Worm (Caenorhabditis elegans) whole organism, L4 larva: ENCODE measurements around the gene nono-1.
A peak's percentile ranks its signal among the peaks of the same experiment; 100 is the strongest.

Source experiments
- F10B5.3 ChIP-seq: sonication (generic microtip); optimal IDR thresholded peaks from 2 replicates; lab custom pipeline; 2016; ENCODE audit warnings: mild to moderate bottlenecking, missing genetic modification characterization, missing compliant biosample characterization
- F37D6.2 ChIP-seq: sonication (generic microtip); optimal IDR thresholded peaks from 2 replicates; lab custom pipeline; 2016; ENCODE audit warnings: mild to moderate bottlenecking, missing genetic modification characterization, missing compliant biosample characterization
- T20F7.1 ChIP-seq: fragments of 200-800 bp; sonication (Bioruptor generic); optimal IDR thresholded peaks from 2 replicates; lab custom pipeline; 2018; ENCODE audit warnings: mild to moderate bottlenecking, missing genetic modification characterization, missing compliant biosample characterization
- Y48G9A.11 ChIP-seq: fragments of 200-800 bp; sonication (Bioruptor generic); IDR thresholded peaks from 2 replicates; pipeline ENCODE4 v1.3.6; 2022; ENCODE audit warnings: missing genetic modification reagents, missing genetic modification characterization, missing compliant biosample characterization
- Y5F2A.4 ChIP-seq: fragments of 200-800 bp; sonication (Bioruptor generic); optimal IDR thresholded peaks from 2 replicates; lab custom pipeline; 2018; ENCODE audit warnings: mild to moderate bottlenecking, missing genetic modification characterization, missing compliant biosample characterization
- Y75B8A.6 ChIP-seq: fragments of 200-800 bp; sonication (Bioruptor generic); IDR thresholded peaks from 2 replicates; pipeline ENCODE4 v1.3.6; 2022; ENCODE audit warnings: missing genetic modification reagents, missing genetic modification characterization, missing compliant biosample characterization
- aha-1 ChIP-seq: fragments of 150-350 bp; peaks from one replicate; lab custom pipeline; 2014; ENCODE audit warnings: missing biosample characterization, missing genetic modification characterization
- ceh-32 ChIP-seq: sonication (generic microtip); optimal IDR thresholded peaks from 2 replicates; lab custom pipeline; 2016; ENCODE audit warnings: mild to moderate bottlenecking, missing genetic modification characterization, missing compliant biosample characterization; ENCODE audit not compliant: poor library complexity
- cey-2 ChIP-seq: sonication (generic microtip); optimal IDR thresholded peaks from 3 replicates; lab custom pipeline; 2017; ENCODE audit warnings: missing genetic modification characterization, mild to moderate bottlenecking, missing compliant biosample characterization, antibody characterized with exemption, borderline replicate concordance; ENCODE audit not compliant: insufficient read depth
- daf-16 ChIP-seq, 3 experiments: sonication (generic microtip); optimal IDR thresholded peaks; 2 replicates each; lab custom pipeline; 2016 to 2017; ENCODE audit warnings: missing genetic modification characterization in 3 of 3, missing genetic modification reagents in 3 of 3, mild to moderate bottlenecking in 2 of 3, missing compliant biosample characterization in 2 of 3, missing biosample characterization in 1 of 3, moderate library complexity in 1 of 3
- dpl-1 ChIP-seq: fragments of 150-350 bp; optimal IDR thresholded peaks from 2 replicates; lab custom pipeline; 2014; ENCODE audit warnings: missing biosample characterization, missing genetic modification reagents, missing genetic modification characterization
- duxl-1 ChIP-seq: sonication (generic microtip); optimal IDR thresholded peaks from 2 replicates; lab custom pipeline; 2016; ENCODE audit warnings: mild to moderate bottlenecking, missing genetic modification characterization, moderate library complexity, missing compliant biosample characterization; ENCODE audit not compliant: poor library complexity
- dve-1 ChIP-seq: sonication (generic microtip); optimal IDR thresholded peaks from 2 replicates; lab custom pipeline; 2017; ENCODE audit warnings: antibody characterized with exemption, mild to moderate bottlenecking, missing genetic modification characterization, missing compliant biosample characterization; ENCODE audit not compliant: insufficient read depth
- fos-1 ChIP-seq: fragments of 150-350 bp; optimal IDR thresholded peaks from 2 replicates; lab custom pipeline; 2014; ENCODE audit warnings: missing biosample characterization, missing genetic modification characterization
- gei-8 ChIP-seq: fragments of 200-800 bp; sonication (Bioruptor generic); optimal IDR thresholded peaks from 2 replicates; lab custom pipeline; 2018; ENCODE audit warnings: mild to moderate bottlenecking, missing genetic modification characterization, missing compliant biosample characterization
- hif-1 ChIP-seq, 2 experiments: sonication (generic microtip); optimal IDR thresholded peaks; 2 replicates each; lab custom pipeline; 2016 to 2017; ENCODE audit warnings: missing compliant biosample characterization in 2 of 2, missing genetic modification characterization in 2 of 2, missing genetic modification reagents in 2 of 2, missing genotype in 2 of 2, mild to moderate bottlenecking in 1 of 2
- hlh-11 ChIP-seq: fragments of 200-800 bp; sonication (Bioruptor generic); optimal IDR thresholded peaks from 2 replicates; lab custom pipeline; 2018; ENCODE audit warnings: mild to moderate bottlenecking, missing genetic modification characterization, missing compliant biosample characterization
- hlh-30 ChIP-seq: sonication (generic microtip); optimal IDR thresholded peaks from 2 replicates; lab custom pipeline; 2017; ENCODE audit warnings: antibody characterized with exemption, mild to moderate bottlenecking, missing genetic modification characterization, missing compliant biosample characterization; ENCODE audit not compliant: insufficient read depth
- hmg-1.1 ChIP-seq: fragments of 200-800 bp; sonication (Bioruptor generic); IDR thresholded peaks from 2 replicates; pipeline ENCODE4 v1.3.6; 2022; ENCODE audit warnings: missing genetic modification reagents, missing genetic modification characterization, missing compliant biosample characterization
- jun-1 ChIP-seq: fragments of 150-350 bp; optimal IDR thresholded peaks from 2 replicates; lab custom pipeline; 2014; ENCODE audit warnings: missing biosample characterization, missing genetic modification reagents, missing genetic modification characterization
- lin-13 ChIP-seq: fragments of 150-350 bp; optimal IDR thresholded peaks from 2 replicates; lab custom pipeline; 2014; ENCODE audit warnings: missing biosample characterization, missing genetic modification reagents, missing genetic modification characterization
- lin-15B ChIP-seq: fragments of 150-350 bp; sonication (generic microtip); optimal IDR thresholded peaks from 3 replicates; lab custom pipeline; 2014; ENCODE audit warnings: missing biosample characterization, missing genetic modification characterization
- lin-38 ChIP-seq: fragments of 200-800 bp; sonication (Bioruptor generic); IDR thresholded peaks from 2 replicates; pipeline ENCODE4 v1.3.6; 2022; ENCODE audit warnings: missing genetic modification reagents, missing genetic modification characterization, missing compliant biosample characterization
- lir-3 ChIP-seq: sonication (generic microtip); optimal IDR thresholded peaks from 2 replicates; lab custom pipeline; 2016; ENCODE audit warnings: mild to moderate bottlenecking, missing genetic modification characterization, missing compliant biosample characterization
- lsy-2 ChIP-seq, 2 experiments: fragments of 150-350 bp in 1 of 2; sonication (generic microtip) in 1 of 2; optimal IDR thresholded peaks; 2 replicates each; lab custom pipeline; 2014 to 2017; ENCODE audit warnings: missing biosample characterization in 2 of 2, missing genetic modification characterization in 2 of 2
- mdt-29 ChIP-seq: fragments of 200-800 bp; sonication (Bioruptor generic); IDR thresholded peaks from 2 replicates; pipeline ENCODE4 v1.3.6; 2022; ENCODE audit warnings: missing genetic modification reagents, missing genetic modification characterization, missing compliant biosample characterization
- mep-1 ChIP-seq: fragments of 150-350 bp; sonication (generic microtip); optimal IDR thresholded peaks from 3 replicates; lab custom pipeline; 2014; ENCODE audit warnings: missing biosample characterization, missing genetic modification characterization
- nhr-111 ChIP-seq: fragments of 200-800 bp; sonication (Bioruptor generic); optimal IDR thresholded peaks from 2 replicates; lab custom pipeline; 2018; ENCODE audit warnings: mild to moderate bottlenecking, missing genetic modification characterization, missing compliant biosample characterization
- nhr-48 ChIP-seq: sonication (generic microtip); optimal IDR thresholded peaks from 2 replicates; lab custom pipeline; 2016; ENCODE audit warnings: mild to moderate bottlenecking, missing genetic modification characterization, missing compliant biosample characterization
- nhr-6 ChIP-seq: fragments of 150-350 bp; optimal IDR thresholded peaks from 2 replicates; lab custom pipeline; 2014; ENCODE audit warnings: missing biosample characterization, missing genetic modification characterization
- pha-4 ChIP-seq, 2 experiments: fragments of 150-350 bp in 1 of 2; fragments of 200-800 bp in 1 of 2; sonication (Bioruptor generic) in 1 of 2; IDR thresholded peaks in 1 of 2; optimal IDR thresholded peaks in 1 of 2; 2 replicates each; pipeline versions ENCODE4 v1.3.6 to Lab custom; 2014 to 2022; ENCODE audit warnings: missing genetic modification characterization in 2 of 2, missing genetic modification reagents in 2 of 2, missing biosample characterization in 1 of 2, missing compliant biosample characterization in 1 of 2
- php-3 ChIP-seq: fragments of 200-800 bp; sonication (Bioruptor generic); IDR thresholded peaks from 2 replicates; pipeline ENCODE4 v1.3.6; 2022; ENCODE audit warnings: missing genetic modification reagents, missing genetic modification characterization, missing compliant biosample characterization
- rbr-2 ChIP-seq: sonication (generic microtip); optimal IDR thresholded peaks from 2 replicates; lab custom pipeline; 2016; ENCODE audit warnings: missing genotype, missing genetic modification characterization, missing compliant biosample characterization
- saeg-2 ChIP-seq: fragments of 200-800 bp; sonication (Bioruptor generic); IDR thresholded peaks from 2 replicates; pipeline ENCODE4 v1.3.6; 2022; ENCODE audit warnings: missing genetic modification reagents, missing genetic modification characterization, missing compliant biosample characterization
- sdz-12 ChIP-seq: fragments of 200-800 bp; sonication (Bioruptor generic); optimal IDR thresholded peaks from 2 replicates; lab custom pipeline; 2018; ENCODE audit warnings: mild to moderate bottlenecking, missing genetic modification characterization, missing compliant biosample characterization
- tag-97 ChIP-seq: fragments of 200-800 bp; sonication (Bioruptor generic); IDR thresholded peaks from 2 replicates; pipeline ENCODE4 v1.3.6; 2022; ENCODE audit warnings: missing genetic modification characterization, missing compliant biosample characterization
- tra-1 ChIP-seq: fragments of 200-800 bp; sonication (Bioruptor generic); IDR thresholded peaks from 2 replicates; pipeline ENCODE4 v1.3.6; 2022; ENCODE audit warnings: missing genetic modification reagents, missing genetic modification characterization, missing compliant biosample characterization
- zag-1 ChIP-seq: fragments of 150-350 bp; optimal IDR thresholded peaks from 2 replicates; lab custom pipeline; 2014; ENCODE audit warnings: missing biosample characterization, missing genetic modification characterization
- zip-2 ChIP-seq: fragments of 150-350 bp; optimal IDR thresholded peaks from 2 replicates; lab custom pipeline; 2014; ENCODE audit warnings: missing biosample characterization, missing genetic modification characterization
- ztf-7 ChIP-seq: fragments of 150-350 bp; optimal IDR thresholded peaks from 2 replicates; lab custom pipeline; 2014; ENCODE audit warnings: missing biosample characterization, missing genetic modification characterization

Gene nono-1

ce11 chrIII:5932853-5933252, 25.2 kb downstream of the nono-1 start, which contains the start of gene zmp-1:
Gene zmp-1 (minus strand): TSS chrIII:5932953.
- TF ChIP-seq daf-16 (GFP tag; optimal IDR thresholded peaks at IDR 0.05; lab: Kevin White, UChicago) (no peak), daf-16 (tag; optimal IDR thresholded peaks at IDR 0.05; lab: Kevin White, UChicago) (peak; percentile 67), F10B5.3 (no peak), Y5F2A.4 (GFP tag; lab: Kevin White, UChicago) (no peak)
- TF ChIP-seq, all 104 proteins: peak for 1

ce11 chrIII:5931433-5931994, 26.5 kb downstream of the nono-1 start, which contains the start of gene EGAP1.5:
Gene EGAP1.5 (plus strand): TSS chrIII:5931721.
- TF ChIP-seq hlh-30 (tag; lab: Kevin White, UChicago) = no peak
- TF ChIP-seq hlh-11 = peak; percentile 15
- TF ChIP-seq tra-1 (GFP tag; lab: Robert Waterston, UW) = no peak
- TF ChIP-seq jun-1 (tag; lab: Kevin White, UChicago) = no peak
- no peak for TF ChIP-seq fos-1

- TF ChIP-seq F37D6.2 (no peak), lin-15B (tag; lab: Kevin White, UChicago) (no peak), mdt-29 (GFP tag; lab: Robert Waterston, UW) (no peak), duxl-1 (tag; lab: Kevin White, UChicago) (no peak), Y75B8A.6 (GFP tag; lab: Robert Waterston, UW) (no peak), ceh-32 (tag; lab: Kevin White, UChicago) (no peak), hlh-30 (tag; lab: Kevin White, UChicago) (peak; percentile 14), nhr-111 (GFP tag; lab: Kevin White, UChicago) (no peak), zip-2 (no peak), nhr-48 (tag; lab: Kevin White, UChicago) (no peak), sdz-12 (GFP tag; lab: Kevin White, UChicago) (no peak), Y48G9A.11 (GFP tag; lab: Robert Waterston, UW) (no peak), daf-16 (GFP tag; optimal IDR thresholded peaks at IDR 0.05; lab: Kevin White, UChicago) (peak in 1 of 2 experiments; percentile 19), daf-16 (tag; optimal IDR thresholded peaks at IDR 0.05; lab: Kevin White, UChicago) (no peak), zag-1 (tag; lab: Kevin White, UChicago) (no peak)
- TF ChIP-seq, all 104 proteins: peak for 2
Observed at ce11 chrIII:5930659-5931058, 27.4 kb downstream of the nono-1 start.

ce11 chrIII:5925724-5926123, 32.3 kb downstream of the nono-1 start, which contains the start of the genes dnc-2 and bcl-7:
Gene dnc-2 (minus strand): TSS chrIII:5925756.
Gene bcl-7 (plus strand): TSS chrIII:5926086.
- TF ChIP-seq pha-4 (GFP tag; IDR thresholded peaks at IDR 0.05; lab: Robert Waterston, UW) (no peak), pha-4 (tag; optimal IDR thresholded peaks at IDR 0.05; lab: Kevin White, UChicago) (peak; percentile 51), daf-16 (GFP tag; optimal IDR thresholded peaks at IDR 0.05; lab: Kevin White, UChicago) (no peak), daf-16 (tag; optimal IDR thresholded peaks at IDR 0.05; lab: Kevin White, UChicago) (peak; percentile 31), rbr-2 (tag; lab: Kevin White, UChicago) (peak; percentile 38), nhr-6 (tag; lab: Kevin White, UChicago) (peak; percentile 12), aha-1 (tag; lab: Kevin White, UChicago) (peak; percentile 9), hif-1 (tag; optimal IDR thresholded peaks at IDR 0.05; lab: Kevin White, UChicago) (peak in 1 of 2 experiments; percentile 28), php-3 (GFP tag; lab: Robert Waterston, UW) (no peak), tag-97 (GFP tag; lab: Robert Waterston, UW) (no peak), gei-8 (GFP tag; lab: Kevin White, UChicago) (no peak), lin-38 (peak; percentile 88), dpl-1 (GFP tag; lab: Kevin White, UChicago) (peak; percentile 65), lir-3 (tag; lab: Kevin White, UChicago) (no peak), ztf-7 (no peak), hmg-1.1 (GFP tag; lab: Robert Waterston, UW) (0 out of 2 replicates have a peak, but pooled peaks have one; percentile 6), mep-1 (tag; lab: Kevin White, UChicago) (peak; percentile 38), lsy-2 (tag; optimal IDR thresholded peaks at IDR 0.05; lab: Kevin White, UChicago) (peak in 1 of 2 experiments; percentile 84), lin-13 (GFP tag; lab: Kevin White, UChicago) (no peak), cey-2 (tag; lab: Kevin White, UChicago) (no peak), dve-1 (tag; lab: Kevin White, UChicago) (peak; percentile 37), saeg-2 (GFP tag; lab: Robert Waterston, UW) (no peak), duxl-1 (tag; lab: Kevin White, UChicago) (peak; percentile 15), T20F7.1 (peak; percentile 23)
